Worm (Caenorhabditis elegans): ENCODE results near the gene sqv-7.

- TF ChIP-seq skn-1 (tag; optimal IDR thresholded peaks at IDR 0.05) (no peak), spr-1 (tag; optimal IDR thresholded peaks at IDR 0.05) (no peak), D1046.2 (GFP tag; IDR thresholded peaks at IDR 0.05) (no peak), unc-62 (GFP tag; optimal IDR thresholded peaks at IDR 0.05 in 1 of 2) (no peak), unc-62 (tag; optimal IDR thresholded peaks at IDR 0.05) (no peak), zag-1 (tag; optimal IDR thresholded peaks at IDR 0.05) (no peak), Y5F2A.4 (GFP tag; optimal IDR thresholded peaks at IDR 0.05) (no peak), mxl-2 (GFP tag; conservative IDR thresholded peaks at IDR 0.05) (no peak), pqm-1 (tag; optimal IDR thresholded peaks at IDR 0.05) (no peak), nhr-237 (tag; optimal IDR thresholded peaks at IDR 0.05) (no peak)
Observed at ce11 chrII:7061730-7062129, 49.2 kb upstream of the sqv-7 start, which contains the start of gene acs-6.

Measured in whole organism, L4 larva.